Fruit fly (Drosophila melanogaster) whole organism, embryonic: ENCODE data around the gene CG7991.

ENCODE experiments used
- BtbVII ChIP-seq: fragments of 200-800 bp; sonication (Bioruptor generic); optimal IDR thresholded peaks from 3 replicates; lab custom pipeline; 2017; ENCODE audit warnings: missing biosample characterization, mild to moderate bottlenecking, missing genetic modification characterization
- CG10565 ChIP-seq: fragments of 200-800 bp; sonication (Bioruptor generic); optimal IDR thresholded peaks from 3 replicates; lab custom pipeline; 2016; ENCODE audit warnings: missing biosample characterization, mild to moderate bottlenecking, missing genetic modification characterization
- CG12744 ChIP-seq: fragments of 200-800 bp; sonication (Bioruptor generic); optimal IDR thresholded peaks from 2 replicates; lab custom pipeline; 2016; ENCODE audit warnings: missing biosample characterization, missing genetic modification characterization
- CG16813 ChIP-seq: fragments of 200-800 bp; sonication (Bioruptor generic); IDR thresholded peaks from 3 replicates; pipeline ENCODE4 v1.3.6; 2022; ENCODE audit warnings: missing biosample characterization, missing genetic modification characterization; ENCODE audit not compliant: partially characterized antibody
- CG17912 ChIP-seq: fragments of 200-800 bp; sonication (Bioruptor generic); optimal IDR thresholded peaks from 2 replicates; lab custom pipeline; 2018; ENCODE audit warnings: missing biosample characterization, mild to moderate bottlenecking, missing genetic modification characterization
- CG2199 ChIP-seq: fragments of 200-800 bp; sonication (Bioruptor generic); IDR thresholded peaks from 3 replicates; pipeline ENCODE4 v1.3.6; 2022; ENCODE audit warnings: missing biosample characterization, missing genetic modification characterization
- CG31224 ChIP-seq: fragments of 200-800 bp; sonication (Bioruptor generic); IDR thresholded peaks from 2 replicates; pipeline ENCODE4 v1.3.6; 2022; ENCODE audit warnings: missing biosample characterization, missing genetic modification characterization
- CG7963 ChIP-seq: fragments of 200-800 bp; sonication (Bioruptor generic); IDR thresholded peaks from 3 replicates; pipeline ENCODE4 v1.3.6; 2022; ENCODE audit warnings: missing biosample characterization, missing genetic modification characterization; ENCODE audit not compliant: partially characterized antibody
- CG8281 ChIP-seq: fragments of 200-800 bp; sonication (Bioruptor generic); optimal IDR thresholded peaks from 2 replicates; lab custom pipeline; 2018; ENCODE audit warnings: missing biosample characterization, mild to moderate bottlenecking, missing genetic modification characterization, moderate library complexity
- D ChIP-seq, 2 experiments: fragments of 200-800 bp in 1 of 2; fragments of >200 bp in 1 of 2; sonication (Bioruptor generic) in 1 of 2; optimal IDR thresholded peaks; 2 replicates in 1 of 2; 3 replicates in 1 of 2; lab custom pipeline; 2017; ENCODE audit warnings: mild to moderate bottlenecking in 1 of 2, missing biosample characterization in 1 of 2, missing genetic modification characterization in 1 of 2, missing genetic modification reagents in 1 of 2
- Dip3 ChIP-seq: fragments of 200-800 bp; sonication (Bioruptor generic); optimal IDR thresholded peaks from 3 replicates; lab custom pipeline; 2016; ENCODE audit warnings: missing biosample characterization, missing genetic modification characterization
- Elba2 ChIP-seq: fragments of 200-800 bp; sonication (Bioruptor generic); optimal IDR thresholded peaks from 3 replicates; lab custom pipeline; 2016; ENCODE audit warnings: missing biosample characterization, missing genetic modification characterization
- Ets65A ChIP-seq: fragments of 200-800 bp; sonication (Bioruptor generic); peaks from one replicate; lab custom pipeline; 2016; ENCODE audit warnings: missing biosample characterization, missing genetic modification characterization
- GATAe ChIP-seq: fragments of 200-800 bp; sonication (Bioruptor generic); conservative IDR thresholded peaks from 2 replicates; pipeline ENCODE4 v1.3.6; 2022; ENCODE audit warnings: missing biosample characterization, missing genetic modification characterization
- HLH54F ChIP-seq: fragments of 200-800 bp; sonication (Bioruptor generic); optimal IDR thresholded peaks from 3 replicates; lab custom pipeline; 2016; ENCODE audit warnings: missing biosample characterization, missing genetic modification characterization
- HmgZ ChIP-seq: fragments of 200-800 bp; sonication (Bioruptor generic); optimal IDR thresholded peaks from 2 replicates; lab custom pipeline; 2018; ENCODE audit warnings: missing biosample characterization, mild to moderate bottlenecking, missing genetic modification characterization
- Hsf ChIP-seq: fragments of 200-800 bp; sonication (Bioruptor generic); optimal IDR thresholded peaks from 3 replicates; lab custom pipeline; 2016; ENCODE audit warnings: missing biosample characterization, missing genetic modification characterization
- Jarid2 ChIP-seq: fragments of 200-800 bp; sonication (Bioruptor generic); optimal IDR thresholded peaks from 3 replicates; lab custom pipeline; 2017; ENCODE audit warnings: mild to moderate bottlenecking, missing biosample characterization, missing genetic modification reagents, missing genetic modification characterization
- MESR4 ChIP-seq: fragments of 200-800 bp; sonication (Bioruptor generic); optimal IDR thresholded peaks from 2 replicates; lab custom pipeline; 2018; ENCODE audit warnings: missing biosample characterization, mild to moderate bottlenecking, missing genetic modification characterization, moderate library complexity
- Myb ChIP-seq: fragments of 200-800 bp; sonication (Bioruptor generic); optimal IDR thresholded peaks from 2 replicates; lab custom pipeline; 2016; ENCODE audit warnings: missing biosample characterization, missing genetic modification characterization
- Nf-YC ChIP-seq: fragments of 200-800 bp; optimal IDR thresholded peaks from 3 replicates; lab custom pipeline; 2019; ENCODE audit warnings: missing biosample characterization, mild to moderate bottlenecking, missing genetic modification characterization, moderate library complexity
- Rfx ChIP-seq: fragments of 200-800 bp; sonication (Bioruptor generic); IDR thresholded peaks from 2 replicates; pipeline ENCODE4 v1.3.6; 2022; ENCODE audit warnings: missing biosample characterization, missing genetic modification characterization
- Rx ChIP-seq: fragments of 200-800 bp; sonication (Bioruptor generic); IDR thresholded peaks from 2 replicates; pipeline ENCODE4 v1.3.6; 2022; ENCODE audit warnings: missing biosample characterization, missing genetic modification characterization
- Sin3A ChIP-seq: fragments of >200 bp; optimal IDR thresholded peaks from 2 replicates; lab custom pipeline; 2018
- Spps ChIP-seq: fragments of 200-800 bp; sonication (Bioruptor generic); optimal IDR thresholded peaks from 2 replicates; lab custom pipeline; 2018; ENCODE audit warnings: missing biosample characterization, mild to moderate bottlenecking, missing genetic modification characterization
- ara ChIP-seq: fragments of 200-800 bp; sonication (Bioruptor generic); IDR thresholded peaks from 2 replicates; pipeline ENCODE4 v1.3.6; 2022; ENCODE audit warnings: missing biosample characterization, missing genetic modification characterization
- ato ChIP-seq: fragments of 200-800 bp; sonication (Bioruptor generic); IDR thresholded peaks from 2 replicates; pipeline ENCODE4 v1.3.6; 2022; ENCODE audit warnings: missing biosample characterization, missing genetic modification characterization; ENCODE audit not compliant: partially characterized antibody
- bbx ChIP-seq: fragments of 200-800 bp; sonication (Bioruptor generic); IDR thresholded peaks from 2 replicates; pipeline ENCODE4 v1.3.6; 2022; ENCODE audit warnings: missing biosample characterization, missing genetic modification characterization; ENCODE audit not compliant: partially characterized antibody
- br ChIP-seq: fragments of >200 bp; optimal IDR thresholded peaks from 2 replicates; lab custom pipeline; 2017
- disco-r ChIP-seq: fragments of 200-800 bp; sonication (Bioruptor generic); optimal IDR thresholded peaks from 2 replicates; lab custom pipeline; 2016; ENCODE audit warnings: missing biosample characterization, missing genetic modification characterization
- dm ChIP-seq: fragments of 200-800 bp; sonication (Bioruptor generic); optimal IDR thresholded peaks from 3 replicates; lab custom pipeline; 2016; ENCODE audit warnings: missing biosample characterization, missing genetic modification characterization
- exex ChIP-seq: fragments of 200-800 bp; sonication (Bioruptor generic); optimal IDR thresholded peaks from 4 replicates; lab custom pipeline; 2018; ENCODE audit warnings: missing biosample characterization, mild to moderate bottlenecking, missing genetic modification characterization, moderate library complexity
- fu2 ChIP-seq: fragments of 200-800 bp; sonication (Bioruptor generic); optimal IDR thresholded peaks from 2 replicates; lab custom pipeline; 2016; ENCODE audit warnings: missing biosample characterization, missing genetic modification characterization
- gt ChIP-seq: fragments of 200-800 bp; sonication (Bioruptor generic); IDR thresholded peaks from 2 replicates; pipeline ENCODE4 v1.3.6; 2022; ENCODE audit warnings: missing biosample characterization, missing genetic modification characterization
- knrl ChIP-seq: fragments of 200-800 bp; sonication (Bioruptor generic); IDR thresholded peaks from 3 replicates; pipeline ENCODE4 v1.3.6; 2022; ENCODE audit warnings: missing biosample characterization, missing genetic modification characterization; ENCODE audit not compliant: partially characterized antibody
- mirr ChIP-seq: fragments of 200-800 bp; sonication (Bioruptor generic); optimal IDR thresholded peaks from 3 replicates; lab custom pipeline; 2018; ENCODE audit warnings: missing biosample characterization, mild to moderate bottlenecking, missing genetic modification characterization
- pzg ChIP-seq: fragments of 200-800 bp; sonication (Bioruptor generic); optimal IDR thresholded peaks from 3 replicates; lab custom pipeline; 2018; ENCODE audit warnings: missing biosample characterization, mild to moderate bottlenecking, missing genetic modification characterization, moderate library complexity
- sqz ChIP-seq: fragments of 200-800 bp; sonication (Bioruptor generic); optimal IDR thresholded peaks from 3 replicates; lab custom pipeline; 2018; ENCODE audit warnings: missing biosample characterization, mild to moderate bottlenecking, missing genetic modification characterization
- tap ChIP-seq: fragments of 200-800 bp; optimal IDR thresholded peaks from 3 replicates; lab custom pipeline; 2019; ENCODE audit warnings: missing biosample characterization, mild to moderate bottlenecking, missing genetic modification characterization, moderate library complexity
- unc-4 ChIP-seq: fragments of 200-800 bp; sonication (Bioruptor generic); IDR thresholded peaks from 2 replicates; pipeline ENCODE4 v1.3.6; 2022; ENCODE audit warnings: missing biosample characterization, missing genetic modification characterization; ENCODE audit not compliant: partially characterized antibody

CG7991 gene

dm6 chr3L:1652700-1653200 is 21.8 kb upstream of the CG7991 start, which contains the start of the genes CG7970 and Vta1 (continued):
- peak; percentile 5 for TF ChIP-seq D (optimal IDR thresholded peaks at IDR 0.05; lab: Kevin White, UChicago)
- no peak for TF ChIP-seq D (GFP tag; optimal IDR thresholded peaks at IDR 0.05; lab: Kevin White, UChicago)
- TF ChIP-seq Sin3A (lab: Kevin White, UChicago), result peak; percentile 47
- TF ChIP-seq bbx (GFP tag; lab: Robert Waterston, UW), result 0 out of 2 replicates have a peak, but pooled peaks have one; percentile 47
- TF ChIP-seq knrl (GFP tag; lab: Robert Waterston, UW), result 0 out of 3 replicates have a peak, but pooled peaks have one; percentile 28
- no peak for TF ChIP-seq CG10565 (GFP tag; lab: Kevin White, UChicago)
- TF ChIP-seq CG17912 (GFP tag; lab: Kevin White, UChicago), result no peak
- TF ChIP-seq disco-r, result no peak
- TF ChIP-seq fu2 (GFP tag; lab: Kevin White, UChicago), result no peak
- peak; percentile 64 for TF ChIP-seq HmgZ (tag; lab: Kevin White, UChicago)
- peak; percentile 79 for TF ChIP-seq pzg (GFP tag; lab: Kevin White, UChicago)
- TF ChIP-seq CG8281, result no peak
- no peak for TF ChIP-seq Dip3 (GFP tag; lab: Kevin White, UChicago)
- peak; percentile 13 for TF ChIP-seq Myb (GFP tag; lab: Kevin White, UChicago)
- TF ChIP-seq MESR4 (GFP tag; lab: Kevin White, UChicago), result peak; percentile 68
- TF ChIP-seq exex (tag; lab: Kevin White, UChicago), result no peak
- no peak for TF ChIP-seq ara (GFP tag; lab: Robert Waterston, UW)
- no peak for TF ChIP-seq CG7963 (GFP tag; lab: Robert Waterston, UW)
- TF ChIP-seq CG31224, result no peak
- TF ChIP-seq Nf-YC (tag; lab: Kevin White, UChicago), result no peak
- no peak for TF ChIP-seq Ets65A (GFP tag; lab: Kevin White, UChicago)

dm6 chr3L:1653752-1654151 is 20.8 kb upstream of the CG7991 start:
- TF ChIP-seq CG12744 (GFP tag; lab: Kevin White, UChicago) (no peak), Jarid2 (GFP tag; lab: Kevin White, UChicago) (no peak), pzg (GFP tag; lab: Kevin White, UChicago) (no peak), Rx (GFP tag; lab: Robert Waterston, UW) (no peak), BtbVII (GFP tag; lab: Kevin White, UChicago) (no peak), sqz (GFP tag; lab: Kevin White, UChicago) (no peak), dm (no peak), HLH54F (GFP tag; lab: Kevin White, UChicago) (no peak), CG16813 (GFP tag; lab: Robert Waterston, UW) (no peak), unc-4 (GFP tag; lab: Robert Waterston, UW) (no peak), ato (GFP tag; lab: Robert Waterston, UW) (0 out of 2 replicates have a peak, but pooled peaks have one; percentile 18), Spps (no peak), br (no peak), Elba2 (GFP tag; lab: Kevin White, UChicago) (no peak), CG2199 (no peak), GATAe (GFP tag; lab: Robert Waterston, UW) (no peak), Hsf (no peak), mirr (GFP tag; lab: Kevin White, UChicago) (peak; percentile 71), tap (tag; lab: Kevin White, UChicago) (no peak), Rfx (GFP tag; lab: Robert Waterston, UW) (no peak), gt (GFP tag; lab: Robert Waterston, UW) (no peak), exex (tag; lab: Kevin White, UChicago) (peak; percentile 82)
- TF ChIP-seq, all 482 proteins: peak for 3
